Fruit fly (Drosophila melanogaster) whole organism, embryonic: ENCODE measurements around the gene CG31321.
A peak's percentile ranks its signal among the peaks of the same experiment; 100 is the strongest.

ENCODE experiments used
- Aef1 ChIP-seq: fragments of 200-800 bp; sonication (Bioruptor generic); IDR thresholded peaks from 3 replicates; pipeline ENCODE4 v1.3.6; 2022; ENCODE audit warnings: missing biosample characterization, missing genetic modification characterization
- Blimp-1 ChIP-seq: fragments of 200-800 bp; sonication (Bioruptor generic); optimal IDR thresholded peaks from 3 replicates; lab custom pipeline; 2018; ENCODE audit warnings: missing biosample characterization, missing genetic modification characterization, mild to moderate bottlenecking, moderate library complexity, missing genetic modification reagents
- CG10543 ChIP-seq: fragments of 200-800 bp; sonication (Bioruptor generic); optimal IDR thresholded peaks from 3 replicates; lab custom pipeline; 2017; ENCODE audit warnings: missing biosample characterization, mild to moderate bottlenecking, missing genetic modification characterization, moderate library complexity
- CG10654 ChIP-seq: fragments of 200-800 bp; sonication (Bioruptor generic); optimal IDR thresholded peaks from 2 replicates; lab custom pipeline; 2016; ENCODE audit warnings: missing biosample characterization, missing genetic modification characterization
- CG11247 ChIP-seq: fragments of 200-800 bp; sonication (Bioruptor generic); IDR thresholded peaks from 2 replicates; pipeline ENCODE4 v1.3.6; 2022; ENCODE audit warnings: missing biosample characterization, missing genetic modification characterization
- CG11723 ChIP-seq: fragments of 200-800 bp; sonication (Bioruptor generic); optimal IDR thresholded peaks from 2 replicates; lab custom pipeline; 2017; ENCODE audit warnings: missing biosample characterization, mild to moderate bottlenecking, missing genetic modification characterization
- CG12155 ChIP-seq: fragments of 200-800 bp; sonication (Bioruptor generic); optimal IDR thresholded peaks from 3 replicates; lab custom pipeline; 2016; ENCODE audit warnings: missing biosample characterization, missing genetic modification characterization
- CG12659 ChIP-seq: fragments of 200-800 bp; sonication (Bioruptor generic); optimal IDR thresholded peaks from 3 replicates; lab custom pipeline; 2017; ENCODE audit warnings: mild to moderate bottlenecking, missing biosample characterization, missing genetic modification reagents, missing genetic modification characterization
- CG13424 ChIP-seq: fragments of 200-800 bp; sonication (Bioruptor generic); optimal IDR thresholded peaks from 2 replicates; lab custom pipeline; 2019; ENCODE audit warnings: missing biosample characterization, mild to moderate bottlenecking, missing genetic modification characterization, moderate library complexity
- CG13775 ChIP-seq: fragments of 200-800 bp; sonication (Bioruptor generic); optimal IDR thresholded peaks from 3 replicates; lab custom pipeline; 2017; ENCODE audit warnings: missing biosample characterization, mild to moderate bottlenecking, missing genetic modification characterization
- CG14710 ChIP-seq: fragments of 200-800 bp; sonication (Bioruptor generic); optimal IDR thresholded peaks from 3 replicates; lab custom pipeline; 2019; ENCODE audit warnings: missing biosample characterization, mild to moderate bottlenecking, missing genetic modification characterization, moderate library complexity
- CG15073 ChIP-seq: fragments of 200-800 bp; sonication (Bioruptor generic); optimal IDR thresholded peaks from 2 replicates; lab custom pipeline; 2016; ENCODE audit warnings: missing biosample characterization, missing genetic modification characterization
- CG1603 ChIP-seq: fragments of 200-800 bp; sonication (Bioruptor generic); optimal IDR thresholded peaks from 2 replicates; lab custom pipeline; 2019; ENCODE audit warnings: missing biosample characterization, mild to moderate bottlenecking, missing genetic modification characterization, moderate library complexity
- CG17328 ChIP-seq: fragments of 200-800 bp; sonication (Bioruptor generic); IDR thresholded peaks from 2 replicates; pipeline ENCODE4 v1.3.6; 2022; ENCODE audit warnings: missing biosample characterization, missing genetic modification characterization
- CG17912 ChIP-seq: fragments of 200-800 bp; sonication (Bioruptor generic); optimal IDR thresholded peaks from 2 replicates; lab custom pipeline; 2018; ENCODE audit warnings: missing biosample characterization, mild to moderate bottlenecking, missing genetic modification characterization
- CG3065 ChIP-seq: fragments of 200-800 bp; sonication (Bioruptor generic); optimal IDR thresholded peaks from 2 replicates; lab custom pipeline; 2016; ENCODE audit warnings: missing biosample characterization, missing genetic modification characterization
- CG32767 ChIP-seq: fragments of 200-800 bp; sonication (Bioruptor generic); IDR thresholded peaks from 2 replicates; pipeline ENCODE4 v1.3.6; 2022; ENCODE audit warnings: missing biosample characterization, missing genetic modification characterization
- CG34422 ChIP-seq: fragments of 200-800 bp; sonication (Bioruptor generic); IDR thresholded peaks from 3 replicates; pipeline ENCODE4 v1.3.6; 2022; ENCODE audit warnings: missing biosample characterization, missing genetic modification characterization
- CG4820 ChIP-seq: fragments of 200-800 bp; sonication (Bioruptor generic); optimal IDR thresholded peaks from 3 replicates; lab custom pipeline; 2016; ENCODE audit warnings: missing biosample characterization, missing genetic modification characterization
- CG6272 ChIP-seq: fragments of 200-800 bp; sonication (Bioruptor generic); IDR thresholded peaks from 2 replicates; pipeline ENCODE4 v1.3.6; 2022; ENCODE audit warnings: missing biosample characterization, missing genetic modification characterization
- CG7963 ChIP-seq: fragments of 200-800 bp; sonication (Bioruptor generic); IDR thresholded peaks from 3 replicates; pipeline ENCODE4 v1.3.6; 2022; ENCODE audit warnings: missing biosample characterization, missing genetic modification characterization; ENCODE audit not compliant: partially characterized antibody
- D ChIP-seq, 2 experiments: fragments of 200-800 bp in 1 of 2; fragments of >200 bp in 1 of 2; sonication (Bioruptor generic) in 1 of 2; optimal IDR thresholded peaks; 2 replicates in 1 of 2; 3 replicates in 1 of 2; lab custom pipeline; 2017; ENCODE audit warnings: mild to moderate bottlenecking in 1 of 2, missing biosample characterization in 1 of 2, missing genetic modification characterization in 1 of 2, missing genetic modification reagents in 1 of 2
- Dfd ChIP-seq, 2 experiments: fragments of >200 bp; optimal IDR thresholded peaks; 2 replicates each; lab custom pipeline; 2017; ENCODE audit warnings: missing biosample characterization in 2 of 2, missing genetic modification characterization in 2 of 2
- Dll ChIP-seq: fragments of 200-800 bp; sonication (Bioruptor generic); IDR thresholded peaks from 4 replicates; pipeline ENCODE4 v1.3.6; 2022; ENCODE audit warnings: missing biosample characterization, missing genetic modification characterization; ENCODE audit not compliant: partially characterized antibody
- E2f1 ChIP-seq: fragments of 200-800 bp; sonication (Bioruptor generic); IDR thresholded peaks from 2 replicates; pipeline ENCODE4 v1.3.6; 2022; ENCODE audit warnings: missing biosample characterization, missing genetic modification characterization
- H2.0 ChIP-seq: fragments of 200-800 bp; sonication (Bioruptor generic); IDR thresholded peaks from 2 replicates; pipeline ENCODE4 v1.3.6; 2022; ENCODE audit warnings: missing biosample characterization, missing genetic modification characterization
- Kr ChIP-seq: fragments of 200-800 bp; sonication (Bioruptor generic); optimal IDR thresholded peaks from 2 replicates; lab custom pipeline; 2017; ENCODE audit warnings: missing biosample characterization, mild to moderate bottlenecking, missing genetic modification characterization
- Lhr ChIP-seq: fragments of 200-800 bp; sonication (Bioruptor generic); optimal IDR thresholded peaks from 3 replicates; lab custom pipeline; 2017; ENCODE audit warnings: mild to moderate bottlenecking, missing biosample characterization, missing genetic modification reagents, missing genetic modification characterization
- NC2α ChIP-seq: fragments of 200-800 bp; sonication (Bioruptor generic); optimal IDR thresholded peaks from 2 replicates; lab custom pipeline; 2016; ENCODE audit warnings: missing biosample characterization, missing genetic modification characterization
- NC2β ChIP-seq: fragments of 200-800 bp; sonication (Bioruptor generic); optimal IDR thresholded peaks from 2 replicates; lab custom pipeline; 2016; ENCODE audit warnings: missing biosample characterization, missing genetic modification characterization
- PHDP ChIP-seq: fragments of 200-800 bp; sonication (Bioruptor generic); optimal IDR thresholded peaks from 3 replicates; lab custom pipeline; 2018; ENCODE audit warnings: missing biosample characterization, mild to moderate bottlenecking, missing genetic modification characterization, moderate library complexity
- dmrt11E ChIP-seq: fragments of 200-800 bp; sonication (Bioruptor generic); optimal IDR thresholded peaks from 3 replicates; lab custom pipeline; 2018; ENCODE audit warnings: missing biosample characterization, mild to moderate bottlenecking, missing genetic modification characterization, moderate library complexity
- ems ChIP-seq: fragments of 200-800 bp; sonication (Bioruptor generic); optimal IDR thresholded peaks from 3 replicates; lab custom pipeline; 2016; ENCODE audit warnings: missing biosample characterization, missing genetic modification characterization
- fd102C ChIP-seq: fragments of 200-800 bp; sonication (Bioruptor generic); optimal IDR thresholded peaks from 2 replicates; lab custom pipeline; 2018; ENCODE audit warnings: missing biosample characterization, mild to moderate bottlenecking, missing genetic modification characterization, moderate library complexity
- gcm ChIP-seq: fragments of 200-800 bp; sonication (Bioruptor generic); optimal IDR thresholded peaks from 2 replicates; lab custom pipeline; 2019; ENCODE audit warnings: missing biosample characterization, mild to moderate bottlenecking, missing genetic modification characterization, moderate library complexity
- gro ChIP-seq: fragments of 200-800 bp; sonication (Bioruptor generic); optimal IDR thresholded peaks from 2 replicates; lab custom pipeline; 2016; ENCODE audit warnings: missing biosample characterization, missing genetic modification characterization
- hbn ChIP-seq: fragments of 200-800 bp; sonication (Bioruptor generic); IDR thresholded peaks from 2 replicates; pipeline ENCODE4 v1.3.6; 2022; ENCODE audit warnings: missing biosample characterization, missing genetic modification characterization; ENCODE audit not compliant: partially characterized antibody
- hkb ChIP-seq, 2 experiments: fragments of 200-800 bp in 1 of 2; fragments of >200 bp in 1 of 2; sonication (Bioruptor generic) in 1 of 2; IDR thresholded peaks in 1 of 2; optimal IDR thresholded peaks in 1 of 2; 2 replicates each; pipeline versions ENCODE4 v1.3.6 to Lab custom; 2017 to 2022; ENCODE audit warnings: missing biosample characterization in 1 of 2, missing genetic modification characterization in 1 of 2
- inv ChIP-seq: fragments of 200-800 bp; sonication (Bioruptor generic); IDR thresholded peaks from 2 replicates; pipeline ENCODE4 v1.3.6; 2022; ENCODE audit warnings: missing biosample characterization, missing genetic modification characterization; ENCODE audit not compliant: partially characterized antibody
- kay ChIP-seq: fragments of 200-800 bp; sonication (Bioruptor generic); optimal IDR thresholded peaks from 2 replicates; lab custom pipeline; 2016; ENCODE audit warnings: missing biosample characterization, missing genetic modification characterization
- pros ChIP-seq: fragments of 200-800 bp; sonication (Bioruptor generic); optimal IDR thresholded peaks from 3 replicates; lab custom pipeline; 2019; ENCODE audit warnings: missing biosample characterization, mild to moderate bottlenecking, missing genetic modification characterization, moderate library complexity
- slou ChIP-seq: fragments of 200-800 bp; sonication (Bioruptor generic); optimal IDR thresholded peaks from 3 replicates; lab custom pipeline; 2016; ENCODE audit warnings: missing biosample characterization, missing genetic modification characterization
- ssp ChIP-seq: fragments of 200-800 bp; sonication (Bioruptor generic); IDR thresholded peaks from 2 replicates; pipeline ENCODE4 v1.3.6; 2022; ENCODE audit warnings: missing biosample characterization, missing genetic modification characterization
- tin ChIP-seq: fragments of 200-800 bp; sonication (Bioruptor generic); optimal IDR thresholded peaks from 3 replicates; lab custom pipeline; 2016; ENCODE audit warnings: missing biosample characterization, missing genetic modification characterization
- usp ChIP-seq: fragments of >200 bp; optimal IDR thresholded peaks from 2 replicates; lab custom pipeline; 2017; ENCODE audit warnings: missing biosample characterization, missing genetic modification characterization
- vnd ChIP-seq: fragments of 200-800 bp; sonication (Bioruptor generic); IDR thresholded peaks from 3 replicates; pipeline ENCODE4 v1.3.6; 2022; ENCODE audit warnings: missing biosample characterization, missing genetic modification characterization; ENCODE audit not compliant: partially characterized antibody
- vvl ChIP-seq: fragments of 200-800 bp; sonication (Bioruptor generic); IDR thresholded peaks from 2 replicates; pipeline ENCODE4 v1.3.6; 2022; ENCODE audit warnings: missing biosample characterization, missing genetic modification characterization

Gene CG31321

dm6 chr3R:14346838-14347745, 36.9 kb downstream of the CG31321 start (continued):
- TF ChIP-seq CG12155 (GFP tag; lab: Kevin White, UChicago) = peak; percentile 36
- TF ChIP-seq CG10654 (GFP tag; lab: Kevin White, UChicago) = peak; percentile 21
- no peak for TF ChIP-seq vnd (GFP tag; lab: Robert Waterston, UW)
- TF ChIP-seq dmrt11E (tag; lab: Kevin White, UChicago) = no peak
- TF ChIP-seq Dfd (GFP tag; optimal IDR thresholded peaks at IDR 0.05; lab: Kevin White, UChicago) = no peak
- no peak; the same call in 1 of the 2 replicates for TF ChIP-seq CG32767 (GFP tag; lab: Robert Waterston, UW)
- TF ChIP-seq CG1603 (tag; lab: Kevin White, UChicago) = peak; percentile 3
- TF ChIP-seq usp = no peak
- TF ChIP-seq CG11723 (GFP tag; lab: Kevin White, UChicago) = peak; percentile 40
- TF ChIP-seq Lhr = no peak
- no peak for TF ChIP-seq CG11247 (GFP tag; lab: Robert Waterston, UW)
- TF ChIP-seq NC2α (GFP tag; lab: Kevin White, UChicago) = no peak
- no peak for TF ChIP-seq fd102C (GFP tag; lab: Kevin White, UChicago)
- TF ChIP-seq CG17912 (GFP tag; lab: Kevin White, UChicago) = no peak
- TF ChIP-seq CG14710 (tag; lab: Kevin White, UChicago) = peak; percentile 31
- no peak for TF ChIP-seq CG6272 (GFP tag; lab: Robert Waterston, UW)
- TF ChIP-seq gcm (GFP tag; lab: Kevin White, UChicago) = peak; percentile 10
- peak; percentile 48 for TF ChIP-seq tin (GFP tag; lab: Kevin White, UChicago)
- TF ChIP-seq CG3065 (GFP tag; lab: Kevin White, UChicago) = no peak
- no peak for TF ChIP-seq hbn (GFP tag; lab: Robert Waterston, UW)
- no peak for TF ChIP-seq CG7963 (GFP tag; lab: Robert Waterston, UW)
- TF ChIP-seq CG13424 (tag; lab: Kevin White, UChicago) = peak; percentile 51
- TF ChIP-seq Kr (GFP tag; lab: Kevin White, UChicago) = no peak
- TF ChIP-seq H2.0 (GFP tag; lab: Robert Waterston, UW) = no peak
- TF ChIP-seq hkb (optimal IDR thresholded peaks at IDR 0.05; lab: Kevin White, UChicago) = no peak
- peak; percentile 78 for TF ChIP-seq hkb (GFP tag; IDR thresholded peaks at IDR 0.05; lab: Robert Waterston, UW)
- peak; percentile 54 for TF ChIP-seq vvl (GFP tag; lab: Robert Waterston, UW)
- TF ChIP-seq gro (GFP tag; lab: Kevin White, UChicago) = no peak
- no peak for TF ChIP-seq inv (GFP tag; lab: Robert Waterston, UW)
- TF ChIP-seq CG4820 (GFP tag; lab: Kevin White, UChicago) = peak; percentile 49
- TF ChIP-seq ssp (GFP tag; lab: Robert Waterston, UW) = no peak
- no peak for TF ChIP-seq D (optimal IDR thresholded peaks at IDR 0.05; lab: Kevin White, UChicago)
- TF ChIP-seq D (GFP tag; optimal IDR thresholded peaks at IDR 0.05; lab: Kevin White, UChicago) = peak; percentile 53
- TF ChIP-seq CG13775 (GFP tag; lab: Kevin White, UChicago) = peak; percentile 53
- peak; percentile 56 for TF ChIP-seq slou (GFP tag; lab: Kevin White, UChicago)
- TF ChIP-seq CG17328 (GFP tag; lab: Robert Waterston, UW) = peak; percentile 52; the same call in 1 of the 2 replicates
- 0 out of 3 replicates have a peak, but pooled peaks have one; percentile 26 for TF ChIP-seq CG34422
- TF ChIP-seq CG10543 (GFP tag; lab: Kevin White, UChicago) = peak; percentile 33
- peak; percentile 55 for TF ChIP-seq Blimp-1 (GFP tag; lab: Kevin White, UChicago)
- TF ChIP-seq E2f1 (GFP tag; lab: Robert Waterston, UW) = peak; percentile 27; the same call in 1 of the 2 replicates
- TF ChIP-seq Aef1 (GFP tag; lab: Robert Waterston, UW) = peak; percentile 24; the same call in 1 of the 3 replicates
- peak; percentile 64 for TF ChIP-seq PHDP (tag; lab: Kevin White, UChicago)
- no peak for TF ChIP-seq CG15073
- TF ChIP-seq Dll = peak; percentile 53; the same call in 2 of the 4 replicates
- TF ChIP-seq ems (GFP tag; lab: Kevin White, UChicago) = no peak
- TF ChIP-seq pros = peak; percentile 55
- TF ChIP-seq NC2β (GFP tag; lab: Kevin White, UChicago) = no peak
- peak; percentile 23 for TF ChIP-seq kay (GFP tag; lab: Kevin White, UChicago)
- TF ChIP-seq CG12659 (GFP tag; lab: Kevin White, UChicago) = peak; percentile 60
